Fruit fly (Drosophila melanogaster) whole organism, embryonic: ENCODE measurements around the gene CG34148.

Source experiments
- Aef1 ChIP-seq: fragments of 200-800 bp; sonication (Bioruptor generic); IDR thresholded peaks from 3 replicates; pipeline ENCODE4 v1.3.6; 2022; ENCODE audit warnings: missing biosample characterization, missing genetic modification characterization
- Atf6 ChIP-seq: fragments of 200-800 bp; sonication (Bioruptor generic); IDR thresholded peaks from 2 replicates; pipeline ENCODE4 v1.3.6; 2022; ENCODE audit warnings: missing biosample characterization, missing genetic modification characterization
- CG13296 ChIP-seq: fragments of 200-800 bp; sonication (Bioruptor generic); optimal IDR thresholded peaks from 3 replicates; lab custom pipeline; 2018; ENCODE audit warnings: missing biosample characterization, mild to moderate bottlenecking, missing genetic modification characterization
- CG14710 ChIP-seq: fragments of 200-800 bp; sonication (Bioruptor generic); optimal IDR thresholded peaks from 3 replicates; lab custom pipeline; 2019; ENCODE audit warnings: missing biosample characterization, mild to moderate bottlenecking, missing genetic modification characterization, moderate library complexity
- CG15011 ChIP-seq: fragments of 200-800 bp; sonication (Bioruptor generic); optimal IDR thresholded peaks from 3 replicates; lab custom pipeline; 2018; ENCODE audit warnings: missing biosample characterization, mild to moderate bottlenecking, missing genetic modification characterization
- CG1602 ChIP-seq: fragments of 200-800 bp; sonication (Bioruptor generic); optimal IDR thresholded peaks from 3 replicates; lab custom pipeline; 2016; ENCODE audit warnings: missing biosample characterization, missing genetic modification characterization
- CG1792 ChIP-seq: fragments of 200-800 bp; sonication (Bioruptor generic); optimal IDR thresholded peaks from 2 replicates; lab custom pipeline; 2016; ENCODE audit warnings: missing biosample characterization, missing genetic modification characterization
- CG18011 ChIP-seq: fragments of 200-800 bp; sonication (Bioruptor generic); optimal IDR thresholded peaks from 2 replicates; lab custom pipeline; 2017; ENCODE audit warnings: missing biosample characterization, missing genetic modification characterization, mild to moderate bottlenecking, moderate library complexity, missing genotype
- CG1832 ChIP-seq: fragments of 200-800 bp; sonication (Bioruptor generic); optimal IDR thresholded peaks from 2 replicates; lab custom pipeline; 2017; ENCODE audit warnings: missing biosample characterization, mild to moderate bottlenecking, missing genetic modification characterization, inconsistent platforms
- CG2712 ChIP-seq: fragments of 200-800 bp; optimal IDR thresholded peaks from 3 replicates; lab custom pipeline; 2019; ENCODE audit warnings: missing biosample characterization, mild to moderate bottlenecking, missing genetic modification characterization, moderate library complexity
- CG33213 ChIP-seq: fragments of 200-800 bp; sonication (Bioruptor generic); optimal IDR thresholded peaks from 3 replicates; lab custom pipeline; 2016; ENCODE audit warnings: missing biosample characterization, missing genetic modification characterization
- CG34422 ChIP-seq: fragments of 200-800 bp; sonication (Bioruptor generic); IDR thresholded peaks from 3 replicates; pipeline ENCODE4 v1.3.6; 2022; ENCODE audit warnings: missing biosample characterization, missing genetic modification characterization
- CG7372 ChIP-seq: fragments of 200-800 bp; sonication (Bioruptor generic); IDR thresholded peaks from 2 replicates; pipeline ENCODE4 v1.3.6; 2022; ENCODE audit warnings: missing biosample characterization, missing genetic modification characterization
- CG7745 ChIP-seq: fragments of 200-800 bp; sonication (Bioruptor generic); optimal IDR thresholded peaks from 2 replicates; lab custom pipeline; 2018; ENCODE audit warnings: missing biosample characterization, mild to moderate bottlenecking, missing genetic modification characterization, moderate library complexity
- CG7928 ChIP-seq: fragments of 200-800 bp; sonication (Bioruptor generic); optimal IDR thresholded peaks from 2 replicates; lab custom pipeline; 2017; ENCODE audit warnings: missing biosample characterization, mild to moderate bottlenecking, missing genetic modification characterization
- CG8944 ChIP-seq: fragments of 200-800 bp; sonication (Bioruptor generic); optimal IDR thresholded peaks from 3 replicates; lab custom pipeline; 2016; ENCODE audit warnings: missing biosample characterization, missing genetic modification characterization
- CG9932 ChIP-seq: fragments of 200-800 bp; sonication (Bioruptor generic); IDR thresholded peaks from 2 replicates; pipeline ENCODE4 v1.3.6; 2022; ENCODE audit warnings: missing biosample characterization, missing genetic modification characterization
- Eip74EF ChIP-seq, 2 experiments: fragments of 200-800 bp in 1 of 2; fragments of >200 bp in 1 of 2; sonication (Bioruptor generic) in 1 of 2; optimal IDR thresholded peaks; 2 replicates each; lab custom pipeline; 2017 to 2019; ENCODE audit warnings: missing biosample characterization in 2 of 2, missing genetic modification characterization in 2 of 2, mild to moderate bottlenecking in 1 of 2, moderate library complexity in 1 of 2
- Optix ChIP-seq: fragments of 200-800 bp; sonication (Bioruptor generic); IDR thresholded peaks from 3 replicates; pipeline ENCODE4 v1.3.6; 2022; ENCODE audit warnings: missing biosample characterization, missing genetic modification characterization
- Pdp1 ChIP-seq, 2 experiments: fragments of 200-800 bp; sonication (Bioruptor generic); optimal IDR thresholded peaks; 3 replicates each; lab custom pipeline; 2016; ENCODE audit warnings: missing biosample characterization in 2 of 2, missing genetic modification characterization in 2 of 2, mild to moderate bottlenecking in 1 of 2, moderate library complexity in 1 of 2
- Sox100B ChIP-seq: fragments of 200-800 bp; sonication (Bioruptor generic); optimal IDR thresholded peaks from 3 replicates; lab custom pipeline; 2018; ENCODE audit warnings: missing biosample characterization, mild to moderate bottlenecking, missing genetic modification characterization
- Sox102F ChIP-seq: fragments of 200-800 bp; sonication (Bioruptor generic); optimal IDR thresholded peaks from 2 replicates; lab custom pipeline; 2018; ENCODE audit warnings: missing biosample characterization, mild to moderate bottlenecking, missing genetic modification characterization, moderate library complexity
- Trl ChIP-seq, 3 experiments: fragments of >200 bp in 2 of 3; fragments of 200-800 bp in 1 of 3; sonication (Bioruptor generic) in 1 of 3; optimal IDR thresholded peaks; 2 replicates in 1 of 3; 3 replicates in 2 of 3; lab custom pipeline; 2016 to 2017; ENCODE audit warnings: missing biosample characterization in 1 of 3, missing genetic modification characterization in 1 of 3
- ab ChIP-seq: fragments of 200-800 bp; sonication (Bioruptor generic); optimal IDR thresholded peaks from 2 replicates; lab custom pipeline; 2016; ENCODE audit warnings: missing biosample characterization, missing genetic modification characterization
- ac ChIP-seq: fragments of 200-800 bp; sonication (Bioruptor generic); optimal IDR thresholded peaks from 3 replicates; lab custom pipeline; 2017; ENCODE audit warnings: missing biosample characterization, mild to moderate bottlenecking, missing genetic modification characterization
- ara ChIP-seq: fragments of 200-800 bp; sonication (Bioruptor generic); IDR thresholded peaks from 2 replicates; pipeline ENCODE4 v1.3.6; 2022; ENCODE audit warnings: missing biosample characterization, missing genetic modification characterization
- bab2 ChIP-seq: fragments of 200-800 bp; sonication (Bioruptor generic); optimal IDR thresholded peaks from 2 replicates; lab custom pipeline; 2016; ENCODE audit warnings: missing biosample characterization, missing genetic modification characterization
- cas ChIP-seq: fragments of 200-800 bp; sonication (Bioruptor generic); IDR thresholded peaks from 2 replicates; pipeline ENCODE4 v1.3.6; 2022; ENCODE audit warnings: missing biosample characterization, missing genetic modification characterization
- caup ChIP-seq: fragments of 200-800 bp; sonication (Bioruptor generic); optimal IDR thresholded peaks from 3 replicates; lab custom pipeline; 2017; ENCODE audit warnings: missing biosample characterization, mild to moderate bottlenecking, missing genetic modification characterization, moderate library complexity; ENCODE audit not compliant: severe bottlenecking
- chinmo ChIP-seq: fragments of 200-800 bp; sonication (Bioruptor generic); IDR thresholded peaks from 4 replicates; pipeline ENCODE4 v1.3.6; 2022; ENCODE audit warnings: missing biosample characterization, missing genetic modification characterization; ENCODE audit not compliant: partially characterized antibody
- danr ChIP-seq: fragments of 200-800 bp; sonication (Bioruptor generic); IDR thresholded peaks from 2 replicates; pipeline ENCODE4 v1.3.6; 2022; ENCODE audit warnings: missing biosample characterization, missing genetic modification characterization
- emc ChIP-seq: fragments of 200-800 bp; sonication (Bioruptor generic); optimal IDR thresholded peaks from 2 replicates; lab custom pipeline; 2016; ENCODE audit warnings: missing biosample characterization, missing genetic modification characterization
- esg ChIP-seq: fragments of 200-800 bp; sonication (Bioruptor generic); conservative IDR thresholded peaks from 2 replicates; pipeline ENCODE4 v1.3.6; 2022; ENCODE audit warnings: missing biosample characterization, missing genetic modification characterization
- exex ChIP-seq: fragments of 200-800 bp; sonication (Bioruptor generic); optimal IDR thresholded peaks from 4 replicates; lab custom pipeline; 2018; ENCODE audit warnings: missing biosample characterization, mild to moderate bottlenecking, missing genetic modification characterization, moderate library complexity
- fd102C ChIP-seq: fragments of 200-800 bp; sonication (Bioruptor generic); optimal IDR thresholded peaks from 2 replicates; lab custom pipeline; 2018; ENCODE audit warnings: missing biosample characterization, mild to moderate bottlenecking, missing genetic modification characterization, moderate library complexity
- ham ChIP-seq: fragments of 200-800 bp; sonication (Bioruptor generic); IDR thresholded peaks from 2 replicates; pipeline ENCODE4 v1.3.6; 2022; ENCODE audit warnings: missing biosample characterization, missing genetic modification characterization
- klu ChIP-seq: fragments of 200-800 bp; sonication (Bioruptor generic); IDR thresholded peaks from 2 replicates; pipeline ENCODE4 v1.3.6; 2022; ENCODE audit warnings: missing biosample characterization, missing genetic modification characterization
- nerfin-2 ChIP-seq: fragments of 200-800 bp; sonication (Bioruptor generic); IDR thresholded peaks from 2 replicates; pipeline ENCODE4 v1.3.6; 2022; ENCODE audit warnings: missing biosample characterization, missing genetic modification characterization; ENCODE audit not compliant: partially characterized antibody
- p53 ChIP-seq: fragments of 200-800 bp; sonication (Bioruptor generic); optimal IDR thresholded peaks from 2 replicates; lab custom pipeline; 2016; ENCODE audit warnings: missing biosample characterization, missing genetic modification characterization
- pb ChIP-seq: fragments of 200-800 bp; sonication (Bioruptor generic); optimal IDR thresholded peaks from 3 replicates; lab custom pipeline; 2016; ENCODE audit warnings: missing biosample characterization, missing genetic modification characterization
- pros ChIP-seq: fragments of 200-800 bp; sonication (Bioruptor generic); optimal IDR thresholded peaks from 3 replicates; lab custom pipeline; 2019; ENCODE audit warnings: missing biosample characterization, mild to moderate bottlenecking, missing genetic modification characterization, moderate library complexity
- pzg ChIP-seq: fragments of 200-800 bp; sonication (Bioruptor generic); optimal IDR thresholded peaks from 3 replicates; lab custom pipeline; 2018; ENCODE audit warnings: missing biosample characterization, mild to moderate bottlenecking, missing genetic modification characterization, moderate library complexity
- schlank ChIP-seq: fragments of 200-800 bp; sonication (Bioruptor generic); optimal IDR thresholded peaks from 2 replicates; lab custom pipeline; 2018; ENCODE audit warnings: missing biosample characterization, mild to moderate bottlenecking, missing genetic modification characterization
- slp2 ChIP-seq: fragments of 200-800 bp; sonication (Bioruptor generic); optimal IDR thresholded peaks from 2 replicates; lab custom pipeline; 2016; ENCODE audit warnings: missing biosample characterization, missing genetic modification characterization
- sna ChIP-seq: fragments of 200-800 bp; sonication (Bioruptor generic); IDR thresholded peaks from 2 replicates; pipeline ENCODE4 v1.3.6; 2022; ENCODE audit warnings: missing biosample characterization, missing genetic modification characterization; ENCODE audit not compliant: partially characterized antibody
- sug ChIP-seq: fragments of 200-800 bp; optimal IDR thresholded peaks from 2 replicates; lab custom pipeline; 2019; ENCODE audit warnings: missing biosample characterization, mild to moderate bottlenecking, missing genetic modification characterization, moderate library complexity
- tup ChIP-seq: fragments of 200-800 bp; sonication (Bioruptor generic); optimal IDR thresholded peaks from 2 replicates; lab custom pipeline; 2016; ENCODE audit warnings: missing biosample characterization, mild to moderate bottlenecking, missing genetic modification characterization, moderate library complexity
- vfl ChIP-seq: fragments of 200-800 bp; sonication (Bioruptor generic); optimal IDR thresholded peaks from 2 replicates; lab custom pipeline; 2016; ENCODE audit warnings: missing biosample characterization, missing genetic modification characterization
- wek ChIP-seq: fragments of 200-800 bp; sonication (Bioruptor generic); optimal IDR thresholded peaks from 3 replicates; lab custom pipeline; 2018; ENCODE audit warnings: missing biosample characterization, mild to moderate bottlenecking, missing genetic modification characterization, moderate library complexity
- z ChIP-seq: fragments of 200-800 bp; sonication (Bioruptor generic); IDR thresholded peaks from 3 replicates; pipeline ENCODE4 v1.3.6; 2022; ENCODE audit warnings: missing biosample characterization, missing genetic modification characterization

CG34148 gene

dm6 chr3R:21871348-21871940 lies 7.0 kb downstream of the CG34148 start (continued):
- no peak for TF ChIP-seq slp2
- no peak for TF ChIP-seq pzg
- TF ChIP-seq CG7928 (GFP tag; lab: Kevin White, UChicago) = no peak
- TF ChIP-seq wek (GFP tag; lab: Kevin White, UChicago) = no peak
- TF ChIP-seq Trl (optimal IDR thresholded peaks at IDR 0.05; lab: Kevin White, UChicago) = no peak
- no peak for TF ChIP-seq Trl (GFP tag; optimal IDR thresholded peaks at IDR 0.05; lab: Kevin White, UChicago)
- no peak for TF ChIP-seq CG1832 (GFP tag; lab: Kevin White, UChicago)
- TF ChIP-seq fd102C (GFP tag; lab: Kevin White, UChicago) = no peak
- TF ChIP-seq ab (GFP tag; lab: Kevin White, UChicago) = no peak
- TF ChIP-seq ac (GFP tag; lab: Kevin White, UChicago) = no peak
- TF ChIP-seq esg = no peak
- TF ChIP-seq CG2712 (tag; lab: Kevin White, UChicago) = no peak
- TF ChIP-seq CG34422 (GFP tag; lab: Robert Waterston, UW) = no peak
- TF ChIP-seq CG13296 (GFP tag; lab: Kevin White, UChicago) = peak; percentile 4
- no peak for TF ChIP-seq CG1792
- TF ChIP-seq danr (GFP tag; lab: Robert Waterston, UW) = no peak
- no peak for TF ChIP-seq Aef1 (GFP tag; lab: Robert Waterston, UW)
- TF ChIP-seq CG9932 = no peak
- no peak for TF ChIP-seq p53 (GFP tag; lab: Kevin White, UChicago)
- no peak for TF ChIP-seq Atf6
- no peak for TF ChIP-seq tup
- no peak for TF ChIP-seq CG7745 (tag; lab: Kevin White, UChicago)
- no peak for TF ChIP-seq Optix (GFP tag; lab: Robert Waterston, UW)
- no peak for TF ChIP-seq schlank (tag; lab: Kevin White, UChicago)
- TF ChIP-seq Eip74EF (GFP tag; optimal IDR thresholded peaks at IDR 0.05; lab: Kevin White, UChicago) = no peak
- TF ChIP-seq pb (GFP tag; lab: Kevin White, UChicago) = no peak
- no peak for TF ChIP-seq pros
- TF ChIP-seq Sox100B = no peak
- TF ChIP-seq bab2 = no peak
- no peak for TF ChIP-seq CG15011 (GFP tag; lab: Kevin White, UChicago)
- no peak for TF ChIP-seq CG14710 (tag; lab: Kevin White, UChicago)
- no peak for TF ChIP-seq ara
- no peak for TF ChIP-seq emc (GFP tag; lab: Kevin White, UChicago)
- no peak for TF ChIP-seq CG8944 (GFP tag; lab: Kevin White, UChicago)
- TF ChIP-seq CG33213 (GFP tag; lab: Kevin White, UChicago) = no peak
- TF ChIP-seq sna = no peak
- no peak for TF ChIP-seq CG1602
- no peak for TF ChIP-seq z (GFP tag; lab: Robert Waterston, UW)
- no peak for TF ChIP-seq CG18011 (GFP tag; lab: Kevin White, UChicago)
- no peak for TF ChIP-seq CG7372
- TF ChIP-seq chinmo = 0 out of 4 replicates have a peak, but pooled peaks have one; percentile 31
- TF ChIP-seq ham (GFP tag; lab: Robert Waterston, UW) = no peak
- peak; percentile 42 for TF ChIP-seq sug (tag; lab: Kevin White, UChicago)
- TF ChIP-seq cas = no peak
- no peak for TF ChIP-seq vfl (GFP tag; lab: Kevin White, UChicago)
- peak in 1 of 2 experiments; percentile 76 for TF ChIP-seq Pdp1 (GFP tag; optimal IDR thresholded peaks at IDR 0.05; lab: Kevin White, UChicago)
- TF ChIP-seq exex (tag; lab: Kevin White, UChicago) = peak; percentile 65
- TF ChIP-seq caup (GFP tag; lab: Kevin White, UChicago) = no peak
- TF ChIP-seq klu (GFP tag; lab: Robert Waterston, UW) = no peak
- TF ChIP-seq nerfin-2 = no peak
- TF ChIP-seq Sox102F = no peak
